Fruit fly (Drosophila melanogaster) whole organism, pupa: ENCODE results near the gene mRpL55.
A peak's percentile ranks its signal among the peaks of the same experiment; 100 is the strongest.

ENCODE experiments used
- CG10348 ChIP-seq: fragments of 200-800 bp; sonication (Bioruptor generic); IDR thresholded peaks from 2 replicates; pipeline ENCODE4 v1.3.6; 2022; ENCODE audit warnings: missing biosample characterization, missing genetic modification characterization
- CG12605 ChIP-seq: fragments of 200-800 bp; sonication (Bioruptor generic); IDR thresholded peaks from 2 replicates; pipeline ENCODE4 v1.3.6; 2022; ENCODE audit warnings: missing biosample characterization, missing genetic modification characterization
- CG13204 ChIP-seq: fragments of 200-800 bp; sonication (Bioruptor generic); optimal IDR thresholded peaks from 2 replicates; lab custom pipeline; 2018; ENCODE audit warnings: missing biosample characterization, mild to moderate bottlenecking, missing genetic modification characterization, moderate library complexity
- CG14655 ChIP-seq: fragments of 200-800 bp; sonication (Bioruptor generic); optimal IDR thresholded peaks from 3 replicates; lab custom pipeline; 2017; ENCODE audit warnings: mild to moderate bottlenecking, missing biosample characterization, missing genetic modification reagents, missing genetic modification characterization
- CG15710 ChIP-seq: fragments of 200-800 bp; sonication (Bioruptor generic); optimal IDR thresholded peaks from 2 replicates; lab custom pipeline; 2018; ENCODE audit warnings: missing biosample characterization, mild to moderate bottlenecking, missing genetic modification characterization, moderate library complexity
- CG17806 ChIP-seq: fragments of 200-800 bp; sonication (Bioruptor generic); optimal IDR thresholded peaks from 2 replicates; lab custom pipeline; 2018; ENCODE audit warnings: missing biosample characterization, mild to moderate bottlenecking, missing genetic modification characterization, moderate library complexity
- CG32121 ChIP-seq: fragments of 200-800 bp; sonication (Bioruptor generic); IDR thresholded peaks from 2 replicates; pipeline ENCODE4 v1.3.6; 2022; ENCODE audit warnings: missing biosample characterization, missing genetic modification characterization
- CG34367 ChIP-seq: fragments of 200-800 bp; sonication (Bioruptor generic); optimal IDR thresholded peaks from 2 replicates; lab custom pipeline; 2018; ENCODE audit warnings: missing biosample characterization, mild to moderate bottlenecking, missing genetic modification characterization
- CG4496 ChIP-seq: fragments of 200-800 bp; sonication (Bioruptor generic); IDR thresholded peaks from 3 replicates; pipeline ENCODE4 v1.3.6; 2022; ENCODE audit warnings: missing biosample characterization, missing genetic modification characterization
- CG8159 ChIP-seq: fragments of 200-800 bp; sonication (Bioruptor generic); optimal IDR thresholded peaks from 3 replicates; lab custom pipeline; 2018; ENCODE audit warnings: missing biosample characterization, mild to moderate bottlenecking, missing genetic modification characterization, moderate library complexity
- CG8301 ChIP-seq: fragments of 200-800 bp; sonication (Bioruptor generic); optimal IDR thresholded peaks from 2 replicates; lab custom pipeline; 2018; ENCODE audit warnings: missing biosample characterization, mild to moderate bottlenecking, missing genetic modification characterization
- CG9948 ChIP-seq: fragments of 200-800 bp; sonication (Bioruptor generic); optimal IDR thresholded peaks from 2 replicates; lab custom pipeline; 2018; ENCODE audit warnings: missing biosample characterization, mild to moderate bottlenecking, missing genetic modification characterization, moderate library complexity
- D1 ChIP-seq: fragments of 200-800 bp; sonication (Bioruptor generic); optimal IDR thresholded peaks from 2 replicates; lab custom pipeline; 2018; ENCODE audit warnings: missing biosample characterization, mild to moderate bottlenecking, missing genetic modification characterization, moderate library complexity
- EcR ChIP-seq: fragments of 200-800 bp; sonication (Bioruptor generic); optimal IDR thresholded peaks from 3 replicates; lab custom pipeline; 2019; ENCODE audit warnings: missing biosample characterization, missing genetic modification characterization, mild to moderate bottlenecking, moderate library complexity, missing genetic modification reagents
- Ets98B ChIP-seq: fragments of 200-800 bp; sonication (Bioruptor generic); IDR thresholded peaks from 2 replicates; pipeline ENCODE4 v1.3.6; 2022; ENCODE audit warnings: missing biosample characterization, missing genetic modification characterization
- Pif1A ChIP-seq: fragments of 200-800 bp; sonication (Bioruptor generic); optimal IDR thresholded peaks from 3 replicates; lab custom pipeline; 2016; ENCODE audit warnings: missing biosample characterization, missing genetic modification characterization
- Pif1B ChIP-seq: fragments of 200-800 bp; sonication (Bioruptor generic); optimal IDR thresholded peaks from 3 replicates; lab custom pipeline; 2016; ENCODE audit warnings: missing biosample characterization, missing genetic modification characterization
- Snoo ChIP-seq: fragments of 200-800 bp; sonication (Bioruptor generic); optimal IDR thresholded peaks from 3 replicates; lab custom pipeline; 2017; ENCODE audit warnings: missing biosample characterization, mild to moderate bottlenecking, missing genetic modification characterization, inconsistent platforms
- fd96Ca ChIP-seq: fragments of 200-800 bp; sonication (Bioruptor generic); IDR thresholded peaks from 3 replicates; pipeline ENCODE4 v1.3.6; 2022; ENCODE audit warnings: missing biosample characterization, missing genetic modification characterization
- gl ChIP-seq: fragments of 200-800 bp; sonication (Bioruptor generic); optimal IDR thresholded peaks from 2 replicates; lab custom pipeline; 2018; ENCODE audit warnings: missing biosample characterization, mild to moderate bottlenecking, missing genetic modification characterization
- rn ChIP-seq: fragments of 200-800 bp; sonication (Bioruptor generic); IDR thresholded peaks from 2 replicates; pipeline ENCODE4 v1.3.6; 2022; ENCODE audit warnings: missing biosample characterization, missing genetic modification characterization

Gene mRpL55

DNA sequence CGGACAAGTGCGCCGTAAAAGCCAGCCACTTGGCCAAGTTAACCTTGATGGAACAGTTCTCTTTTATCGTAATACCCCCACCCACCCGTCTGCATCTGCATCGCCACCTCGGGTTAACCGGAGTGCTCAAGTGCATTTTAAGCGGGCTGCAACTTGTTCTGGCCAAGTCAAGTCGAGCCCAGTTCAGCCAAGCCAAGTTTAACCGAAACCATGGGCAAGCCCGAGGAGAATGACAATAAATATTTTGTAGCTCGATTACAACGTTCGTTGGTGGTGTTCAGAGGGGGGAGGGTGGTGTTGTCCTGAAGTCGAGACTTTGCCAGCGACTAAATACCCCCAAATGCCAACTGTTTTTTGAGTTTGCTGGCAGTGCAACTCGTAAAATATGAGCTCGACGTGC is 17.7 kb upstream of the mRpL55 start:
- TF ChIP-seq CG4496 (GFP tag; lab: Robert Waterston, UW) = no peak
- TF ChIP-seq CG8159 (tag; lab: Kevin White, UChicago) = no peak
- peak; percentile 4 for TF ChIP-seq CG13204 (GFP tag; lab: Kevin White, UChicago)
- no peak for TF ChIP-seq CG14655 (GFP tag; lab: Kevin White, UChicago)
- no peak for TF ChIP-seq CG12605 (GFP tag; lab: Robert Waterston, UW)
- TF ChIP-seq CG10348 (GFP tag; lab: Robert Waterston, UW) = no peak
- no peak for TF ChIP-seq CG9948 (tag; lab: Kevin White, UChicago)
- 0 out of 3 replicates have a peak, but pooled peaks have one; percentile 21 for TF ChIP-seq fd96Ca (GFP tag; lab: Robert Waterston, UW)
- no peak for TF ChIP-seq D1
- no peak for TF ChIP-seq Pif1A (GFP tag; lab: Kevin White, UChicago)
- TF ChIP-seq CG34367 (tag; lab: Kevin White, UChicago) = no peak
- TF ChIP-seq EcR (GFP tag; lab: Kevin White, UChicago) = peak; percentile 76

DNA sequence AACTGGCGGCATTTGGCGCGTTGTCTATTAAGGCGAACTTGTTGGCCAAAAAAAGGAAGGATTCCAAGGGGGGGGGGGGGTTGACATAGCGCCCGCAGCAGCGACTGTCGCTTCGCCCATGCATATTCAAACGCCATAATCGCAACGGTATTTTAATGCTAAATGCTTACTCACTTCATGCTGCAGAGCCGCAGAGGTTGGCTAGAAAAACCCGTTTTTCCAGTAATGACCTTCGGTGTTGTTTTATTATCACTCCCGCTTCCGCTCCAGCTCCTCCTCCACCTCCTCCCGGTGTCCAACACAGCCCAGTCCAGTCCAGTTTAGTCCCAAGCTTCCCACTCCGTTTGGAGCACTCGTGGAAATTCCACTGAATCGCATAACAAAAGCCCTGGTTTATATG is 16.5 kb upstream of the mRpL55 start:
- TF ChIP-seq CG4496 (GFP tag; lab: Robert Waterston, UW) (no peak), CG13204 (GFP tag; lab: Kevin White, UChicago) (peak; percentile 51)

DNA sequence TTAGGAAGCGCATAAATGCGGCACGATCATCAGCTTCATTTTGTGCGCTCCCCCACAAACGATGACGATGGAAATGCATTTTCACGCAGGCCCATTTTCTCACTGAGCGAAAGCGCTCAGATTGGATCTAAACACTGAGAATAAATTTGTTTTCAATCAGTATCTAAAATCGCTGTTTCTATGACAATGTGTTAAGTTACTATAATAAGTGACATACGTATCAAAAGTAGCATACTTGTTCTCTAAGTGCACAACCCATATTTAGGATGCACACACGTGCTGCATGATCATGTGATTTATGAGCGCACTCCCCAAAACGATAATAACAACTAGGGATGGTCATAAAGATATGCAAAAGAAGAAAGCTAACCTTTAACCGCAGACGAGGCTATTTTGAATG is 13.4 kb upstream of the mRpL55 start:
- TF ChIP-seq CG8301 (tag; lab: Kevin White, UChicago) = peak; percentile 32
- TF ChIP-seq CG12605 (GFP tag; lab: Robert Waterston, UW) = no peak
- no peak for TF ChIP-seq CG32121 (GFP tag; lab: Robert Waterston, UW)
- no peak for TF ChIP-seq CG9948 (tag; lab: Kevin White, UChicago)
- TF ChIP-seq Pif1A (GFP tag; lab: Kevin White, UChicago) = no peak
- no peak for TF ChIP-seq CG17806
- no peak for TF ChIP-seq CG34367 (tag; lab: Kevin White, UChicago)
- TF ChIP-seq fd96Ca (GFP tag; lab: Robert Waterston, UW) = peak; percentile 21; the same call in 1 of the 3 replicates
- no peak for TF ChIP-seq CG10348 (GFP tag; lab: Robert Waterston, UW)
- no peak for TF ChIP-seq CG13204 (GFP tag; lab: Kevin White, UChicago)
- no peak for TF ChIP-seq Pif1B
- no peak for TF ChIP-seq CG15710 (tag; lab: Kevin White, UChicago)
- TF ChIP-seq EcR (GFP tag; lab: Kevin White, UChicago) = no peak
- no peak for TF ChIP-seq CG8159 (tag; lab: Kevin White, UChicago)
- peak; percentile 60 for TF ChIP-seq CG14655 (GFP tag; lab: Kevin White, UChicago)
- TF ChIP-seq rn (GFP tag; lab: Robert Waterston, UW) = no peak
- no peak for TF ChIP-seq D1
- TF ChIP-seq Snoo (tag; lab: Kevin White, UChicago) = no peak
- TF ChIP-seq gl (tag; lab: Kevin White, UChicago) = no peak
- TF ChIP-seq CG4496 (GFP tag; lab: Robert Waterston, UW) = peak; percentile 66; the same call in 2 of the 3 replicates
- TF ChIP-seq Ets98B = peak; percentile 49; the same call in 1 of the 2 replicates

DNA sequence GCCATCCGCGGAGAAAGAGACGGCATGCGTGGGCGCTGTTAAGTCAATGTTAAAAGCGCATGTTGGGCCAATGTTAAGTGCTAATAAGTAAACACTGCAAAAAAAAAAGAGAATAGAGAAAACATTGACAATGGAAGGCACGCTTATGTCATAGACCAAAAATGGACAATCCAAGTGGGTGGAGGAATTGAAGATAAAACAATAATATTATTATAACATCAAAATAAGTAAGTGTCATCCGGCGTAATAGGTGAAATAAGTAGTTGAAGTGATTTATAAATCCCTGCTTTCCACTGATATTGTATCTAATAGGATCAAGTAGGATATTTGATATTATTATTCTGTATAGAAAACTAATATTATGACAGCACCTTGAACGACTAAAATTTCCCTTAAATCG is 12.4 kb upstream of the mRpL55 start:
- no peak for TF ChIP-seq Snoo (tag; lab: Kevin White, UChicago)
- no peak for TF ChIP-seq Pif1A (GFP tag; lab: Kevin White, UChicago)
- TF ChIP-seq, all 21 proteins: peak for 0

DNA sequence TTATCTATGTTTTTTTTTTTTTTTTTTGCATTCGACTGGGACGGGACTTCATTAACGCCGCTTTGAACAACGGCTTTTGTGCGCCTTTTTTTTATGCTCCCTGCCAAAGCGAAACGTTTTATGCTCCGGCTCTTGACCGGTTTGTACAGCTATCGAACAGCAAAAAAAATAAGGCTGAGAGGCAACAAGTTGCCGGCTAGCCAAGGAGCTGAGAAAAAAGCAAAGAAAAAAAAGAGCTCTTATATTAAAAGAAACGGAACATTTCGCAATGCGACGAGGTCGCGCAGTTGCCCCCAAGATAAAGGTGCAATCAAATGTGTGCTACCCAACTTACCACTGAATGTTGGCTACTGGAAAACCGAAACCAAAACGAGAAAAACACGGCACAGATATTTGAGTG is 11.7 kb upstream of the mRpL55 start:
- TF ChIP-seq CG8301 (tag; lab: Kevin White, UChicago) (no peak), Snoo (tag; lab: Kevin White, UChicago) (no peak), CG17806 (no peak), D1 (no peak), CG4496 (GFP tag; lab: Robert Waterston, UW) (no peak), Pif1B (no peak), CG8159 (tag; lab: Kevin White, UChicago) (no peak), CG32121 (GFP tag; lab: Robert Waterston, UW) (no peak), CG12605 (GFP tag; lab: Robert Waterston, UW) (peak; percentile 55; the same call in 1 of the 2 replicates), CG10348 (GFP tag; lab: Robert Waterston, UW) (no peak), CG14655 (GFP tag; lab: Kevin White, UChicago) (no peak), Ets98B (peak; percentile 7; the same call in 1 of the 2 replicates), rn (GFP tag; lab: Robert Waterston, UW) (no peak), fd96Ca (GFP tag; lab: Robert Waterston, UW) (no peak; the same call in 2 of the 3 replicates), CG34367 (tag; lab: Kevin White, UChicago) (peak; percentile 5), EcR (GFP tag; lab: Kevin White, UChicago) (no peak), Pif1A (GFP tag; lab: Kevin White, UChicago) (no peak), CG13204 (GFP tag; lab: Kevin White, UChicago) (peak; percentile 33), CG9948 (tag; lab: Kevin White, UChicago) (no peak), gl (tag; lab: Kevin White, UChicago) (no peak), CG15710 (tag; lab: Kevin White, UChicago) (no peak)

DNA sequence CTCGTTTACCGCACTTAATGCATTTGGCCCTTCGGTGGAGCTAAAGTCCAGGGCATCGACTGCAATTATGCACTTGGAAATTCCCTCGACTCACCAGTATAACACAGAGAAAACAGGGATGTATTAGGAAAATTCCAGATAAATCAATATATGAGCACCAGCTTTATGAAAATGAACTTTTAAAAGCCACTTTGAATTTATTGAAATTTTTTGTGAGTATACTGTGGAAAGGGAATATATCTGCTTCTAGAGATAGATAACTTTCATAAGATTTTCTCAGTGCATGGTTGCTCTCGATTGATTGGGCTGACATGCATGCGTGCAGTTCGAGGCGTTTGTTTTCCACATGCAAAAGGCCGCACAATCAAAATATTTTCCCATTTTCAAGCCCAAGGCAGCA is 11.1 kb upstream of the mRpL55 start:
- peak; percentile 76 for TF ChIP-seq CG8301 (tag; lab: Kevin White, UChicago)
- TF ChIP-seq CG8159 (tag; lab: Kevin White, UChicago) = peak; percentile 86
- peak; percentile 38; the same call in 1 of the 2 replicates for TF ChIP-seq rn (GFP tag; lab: Robert Waterston, UW)
- peak; percentile 86 for TF ChIP-seq CG4496 (GFP tag; lab: Robert Waterston, UW)
- TF ChIP-seq CG13204 (GFP tag; lab: Kevin White, UChicago) = peak; percentile 34
- peak; percentile 48 for TF ChIP-seq Pif1B
- TF ChIP-seq fd96Ca (GFP tag; lab: Robert Waterston, UW) = peak; percentile 33; the same call in 1 of the 3 replicates
- TF ChIP-seq Pif1A (GFP tag; lab: Kevin White, UChicago) = peak; percentile 73
- peak; percentile 83 for TF ChIP-seq CG9948 (tag; lab: Kevin White, UChicago)
- TF ChIP-seq CG15710 (tag; lab: Kevin White, UChicago) = peak; percentile 85
- TF ChIP-seq EcR (GFP tag; lab: Kevin White, UChicago) = peak; percentile 63
- peak; percentile 84 for TF ChIP-seq CG17806
- TF ChIP-seq CG12605 (GFP tag; lab: Robert Waterston, UW) = peak; percentile 75
- peak; percentile 74 for TF ChIP-seq CG32121 (GFP tag; lab: Robert Waterston, UW)
- no peak for TF ChIP-seq CG10348 (GFP tag; lab: Robert Waterston, UW)
- peak; percentile 82 for TF ChIP-seq CG34367 (tag; lab: Kevin White, UChicago)
- TF ChIP-seq CG14655 (GFP tag; lab: Kevin White, UChicago) = peak; percentile 82
- peak; percentile 69 for TF ChIP-seq gl (tag; lab: Kevin White, UChicago)
- TF ChIP-seq D1 = peak; percentile 55
- peak; percentile 79 for TF ChIP-seq Ets98B
- TF ChIP-seq Snoo (tag; lab: Kevin White, UChicago) = no peak
